Worm (Caenorhabditis elegans): ENCODE results near the gene cht-3.

- no peak for TF ChIP-seq fos-1 (tag; optimal IDR thresholded peaks at IDR 0.05)
- TF ChIP-seq nhr-11 (tag; optimal IDR thresholded peaks at IDR 0.05) = no peak
- no peak for TF ChIP-seq aly-2 (tag; optimal IDR thresholded peaks at IDR 0.05)
- no peak for TF ChIP-seq mes-2 (tag; optimal IDR thresholded peaks at IDR 0.05; ENCODE audit: poor library complexity, severe bottlenecking)
- TF ChIP-seq snpc-4 (tag; optimal IDR thresholded peaks at IDR 0.05) = no peak
- TF ChIP-seq zag-1 (tag; optimal IDR thresholded peaks at IDR 0.05) = no peak
Measured at ce11 chrIV:7052135-7052534, 48.7 kb downstream of the cht-3 start.
